Worm (Caenorhabditis elegans) whole organism, L4 larva: ENCODE results near the gene acn-1.

Experiments
- D1046.2 ChIP-seq: fragments of 200-800 bp; sonication (Bioruptor generic); IDR thresholded peaks from 2 replicates; pipeline ENCODE4 v1.3.6; 2022; ENCODE audit warnings: missing genetic modification characterization, missing compliant biosample characterization
- F26F4.8 ChIP-seq: fragments of 200-800 bp; sonication (Bioruptor generic); conservative IDR thresholded peaks from 2 replicates; pipeline ENCODE4 v1.3.6; 2022; ENCODE audit warnings: missing genetic modification characterization, missing compliant biosample characterization
- F49E8.2 ChIP-seq: sonication (generic microtip); optimal IDR thresholded peaks from 2 replicates; lab custom pipeline; 2016; ENCODE audit warnings: missing compliant biosample characterization, mild to moderate bottlenecking, missing genetic modification characterization, borderline replicate concordance
- R02D3.7 ChIP-seq: fragments of 150-350 bp; sonication (generic microtip); optimal IDR thresholded peaks from 3 replicates; lab custom pipeline; 2014; ENCODE audit warnings: missing biosample characterization, missing genetic modification characterization
- T20F7.1 ChIP-seq: fragments of 200-800 bp; sonication (Bioruptor generic); optimal IDR thresholded peaks from 2 replicates; lab custom pipeline; 2018; ENCODE audit warnings: mild to moderate bottlenecking, missing genetic modification characterization, missing compliant biosample characterization
- ZK337.2 ChIP-seq: fragments of 200-800 bp; sonication (Bioruptor generic); IDR thresholded peaks from 2 replicates; pipeline ENCODE4 v1.3.6; 2022; ENCODE audit warnings: missing genetic modification reagents, missing genetic modification characterization, missing compliant biosample characterization
- ZK546.5 ChIP-seq, 2 experiments: sonication (generic microtip); optimal IDR thresholded peaks; 2 replicates each; lab custom pipeline; 2017; ENCODE audit warnings: missing biosample characterization in 2 of 2, missing genetic modification characterization in 2 of 2
- aha-1 ChIP-seq: fragments of 150-350 bp; peaks from one replicate; lab custom pipeline; 2014; ENCODE audit warnings: missing biosample characterization, missing genetic modification characterization
- arid-1 ChIP-seq: fragments of 200-800 bp; sonication (Bioruptor generic); conservative IDR thresholded peaks from 2 replicates; pipeline ENCODE4 v1.3.6; 2022; ENCODE audit warnings: missing genetic modification reagents, missing genetic modification characterization, missing compliant biosample characterization
- attf-4 ChIP-seq: sonication (generic microtip); optimal IDR thresholded peaks from 3 replicates; lab custom pipeline; 2017; ENCODE audit warnings: missing biosample characterization, missing genetic modification characterization
- ceh-44 ChIP-seq: fragments of 200-800 bp; sonication (Bioruptor generic); IDR thresholded peaks from 2 replicates; pipeline ENCODE4 v1.3.6; 2022; ENCODE audit warnings: missing genetic modification reagents, missing genetic modification characterization, missing compliant biosample characterization
- ceh-62 ChIP-seq: sonication (generic microtip); optimal IDR thresholded peaks from 2 replicates; lab custom pipeline; 2017; ENCODE audit warnings: missing biosample characterization, missing genetic modification characterization
- ceh-82 ChIP-seq: sonication (generic microtip); optimal IDR thresholded peaks from 2 replicates; lab custom pipeline; 2017; ENCODE audit warnings: missing biosample characterization, missing genetic modification characterization
- ctbp-1 ChIP-seq: fragments of 200-800 bp; sonication (Bioruptor generic); IDR thresholded peaks from 2 replicates; pipeline ENCODE4 v1.3.6; 2022; ENCODE audit warnings: missing genetic modification reagents, missing genetic modification characterization, missing compliant biosample characterization
- daf-8 ChIP-seq: fragments of 200-800 bp; sonication (Bioruptor generic); IDR thresholded peaks from 2 replicates; pipeline ENCODE4 v1.3.6; 2022; ENCODE audit warnings: missing genetic modification characterization, missing compliant biosample characterization
- dmd-8 ChIP-seq: fragments of 200-800 bp; sonication (Bioruptor generic); IDR thresholded peaks from 2 replicates; pipeline ENCODE4 v1.3.6; 2022; ENCODE audit warnings: missing genetic modification characterization, missing compliant biosample characterization
- duxl-1 ChIP-seq: sonication (generic microtip); optimal IDR thresholded peaks from 2 replicates; lab custom pipeline; 2016; ENCODE audit warnings: mild to moderate bottlenecking, missing genetic modification characterization, moderate library complexity, missing compliant biosample characterization; ENCODE audit not compliant: poor library complexity
- egl-43 ChIP-seq: fragments of 200-800 bp; sonication (Bioruptor generic); IDR thresholded peaks from 2 replicates; pipeline ENCODE4 v1.3.6; 2022; ENCODE audit warnings: missing genetic modification reagents, missing genetic modification characterization, missing compliant biosample characterization
- fkh-10 ChIP-seq: fragments of 150-350 bp; optimal IDR thresholded peaks from 2 replicates; lab custom pipeline; 2014; ENCODE audit warnings: missing biosample characterization, missing genetic modification reagents, missing genetic modification characterization
- fos-1 ChIP-seq: fragments of 150-350 bp; optimal IDR thresholded peaks from 2 replicates; lab custom pipeline; 2014; ENCODE audit warnings: missing biosample characterization, missing genetic modification characterization
- hif-1 ChIP-seq, 2 experiments: sonication (generic microtip); optimal IDR thresholded peaks; 2 replicates each; lab custom pipeline; 2016 to 2017; ENCODE audit warnings: missing compliant biosample characterization in 2 of 2, missing genetic modification characterization in 2 of 2, missing genetic modification reagents in 2 of 2, missing genotype in 2 of 2, mild to moderate bottlenecking in 1 of 2
- hlh-30 ChIP-seq: sonication (generic microtip); optimal IDR thresholded peaks from 2 replicates; lab custom pipeline; 2017; ENCODE audit warnings: antibody characterized with exemption, mild to moderate bottlenecking, missing genetic modification characterization, missing compliant biosample characterization; ENCODE audit not compliant: insufficient read depth
- hmg-1.1 ChIP-seq: fragments of 200-800 bp; sonication (Bioruptor generic); IDR thresholded peaks from 2 replicates; pipeline ENCODE4 v1.3.6; 2022; ENCODE audit warnings: missing genetic modification reagents, missing genetic modification characterization, missing compliant biosample characterization
- lim-7 ChIP-seq: fragments of 200-800 bp; sonication (Bioruptor generic); IDR thresholded peaks from 2 replicates; pipeline ENCODE4 v1.3.6; 2022; ENCODE audit warnings: missing genetic modification characterization, missing compliant biosample characterization
- lin-13 ChIP-seq: fragments of 150-350 bp; optimal IDR thresholded peaks from 2 replicates; lab custom pipeline; 2014; ENCODE audit warnings: missing biosample characterization, missing genetic modification reagents, missing genetic modification characterization
- lsy-2 ChIP-seq, 2 experiments: fragments of 150-350 bp in 1 of 2; sonication (generic microtip) in 1 of 2; optimal IDR thresholded peaks; 2 replicates each; lab custom pipeline; 2014 to 2017; ENCODE audit warnings: missing biosample characterization in 2 of 2, missing genetic modification characterization in 2 of 2
- madf-5 ChIP-seq, 2 experiments: fragments of 200-800 bp; sonication (Bioruptor generic); IDR thresholded peaks; 2 replicates each; pipeline ENCODE4 v1.3.6; 2022; ENCODE audit warnings: missing compliant biosample characterization in 2 of 2, missing genetic modification characterization in 2 of 2
- madf-9 ChIP-seq: fragments of 200-800 bp; sonication (Bioruptor generic); conservative IDR thresholded peaks from 2 replicates; pipeline ENCODE4 v1.3.6; 2022; ENCODE audit warnings: missing genetic modification reagents, missing genetic modification characterization, missing compliant biosample characterization
- mes-2 ChIP-seq: sonication (generic microtip); optimal IDR thresholded peaks from 2 replicates; lab custom pipeline; 2016; ENCODE audit warnings: missing genotype, mild to moderate bottlenecking, missing genetic modification characterization, missing compliant biosample characterization; ENCODE audit not compliant: poor library complexity, severe bottlenecking
- nhr-10 ChIP-seq: fragments of 150-350 bp; optimal IDR thresholded peaks from 2 replicates; lab custom pipeline; 2014; ENCODE audit warnings: missing biosample characterization, missing genetic modification characterization
- nhr-102 ChIP-seq: sonication (generic microtip); optimal IDR thresholded peaks from 2 replicates; lab custom pipeline; 2016; ENCODE audit warnings: mild to moderate bottlenecking, missing genetic modification characterization, moderate library complexity, missing compliant biosample characterization
- nhr-111 ChIP-seq: fragments of 200-800 bp; sonication (Bioruptor generic); optimal IDR thresholded peaks from 2 replicates; lab custom pipeline; 2018; ENCODE audit warnings: mild to moderate bottlenecking, missing genetic modification characterization, missing compliant biosample characterization
- nhr-28 ChIP-seq: fragments of 150-350 bp; optimal IDR thresholded peaks from 2 replicates; lab custom pipeline; 2014; ENCODE audit warnings: missing biosample characterization, missing genetic modification characterization
- nhr-48 ChIP-seq: sonication (generic microtip); optimal IDR thresholded peaks from 2 replicates; lab custom pipeline; 2016; ENCODE audit warnings: mild to moderate bottlenecking, missing genetic modification characterization, missing compliant biosample characterization
- pqm-1 ChIP-seq: sonication (generic microtip); optimal IDR thresholded peaks from 2 replicates; lab custom pipeline; 2017; ENCODE audit warnings: missing biosample characterization, missing genetic modification characterization
- saeg-2 ChIP-seq: fragments of 200-800 bp; sonication (Bioruptor generic); IDR thresholded peaks from 2 replicates; pipeline ENCODE4 v1.3.6; 2022; ENCODE audit warnings: missing genetic modification reagents, missing genetic modification characterization, missing compliant biosample characterization
- snpc-1.2 ChIP-seq: fragments of 200-800 bp; sonication (Bioruptor generic); IDR thresholded peaks from 2 replicates; pipeline ENCODE4 v1.3.6; 2022; ENCODE audit warnings: missing genetic modification reagents, missing genetic modification characterization, missing compliant biosample characterization
- snpc-4 ChIP-seq: fragments of 150-350 bp; optimal IDR thresholded peaks from 2 replicates; lab custom pipeline; 2014; ENCODE audit warnings: missing biosample characterization, missing genetic modification characterization
- tra-1 ChIP-seq: fragments of 200-800 bp; sonication (Bioruptor generic); IDR thresholded peaks from 2 replicates; pipeline ENCODE4 v1.3.6; 2022; ENCODE audit warnings: missing genetic modification reagents, missing genetic modification characterization, missing compliant biosample characterization
- unc-62 ChIP-seq, 3 experiments: fragments of 150-350 bp in 1 of 3; sonication (generic microtip); optimal IDR thresholded peaks in 2 of 3; peaks in 1 of 3; 1 replicate in 1 of 3; 2 replicates in 2 of 3; lab custom pipeline; 2014 to 2017; ENCODE audit warnings: missing biosample characterization in 3 of 3, missing genetic modification characterization in 3 of 3, missing genetic modification reagents in 3 of 3, missing genotype in 1 of 3
- zag-1 ChIP-seq: fragments of 150-350 bp; optimal IDR thresholded peaks from 2 replicates; lab custom pipeline; 2014; ENCODE audit warnings: missing biosample characterization, missing genetic modification characterization
- zip-11 ChIP-seq: fragments of 200-800 bp; sonication (Bioruptor generic); IDR thresholded peaks from 2 replicates; pipeline ENCODE4 v1.3.6; 2022; ENCODE audit warnings: missing genetic modification characterization, missing compliant biosample characterization
- zip-2 ChIP-seq: fragments of 150-350 bp; optimal IDR thresholded peaks from 2 replicates; lab custom pipeline; 2014; ENCODE audit warnings: missing biosample characterization, missing genetic modification characterization
- ztf-11 ChIP-seq: fragments of 150-350 bp; optimal IDR thresholded peaks from 2 replicates; lab custom pipeline; 2014; ENCODE audit warnings: missing biosample characterization, missing genetic modification characterization

The acn-1 gene

DNA sequence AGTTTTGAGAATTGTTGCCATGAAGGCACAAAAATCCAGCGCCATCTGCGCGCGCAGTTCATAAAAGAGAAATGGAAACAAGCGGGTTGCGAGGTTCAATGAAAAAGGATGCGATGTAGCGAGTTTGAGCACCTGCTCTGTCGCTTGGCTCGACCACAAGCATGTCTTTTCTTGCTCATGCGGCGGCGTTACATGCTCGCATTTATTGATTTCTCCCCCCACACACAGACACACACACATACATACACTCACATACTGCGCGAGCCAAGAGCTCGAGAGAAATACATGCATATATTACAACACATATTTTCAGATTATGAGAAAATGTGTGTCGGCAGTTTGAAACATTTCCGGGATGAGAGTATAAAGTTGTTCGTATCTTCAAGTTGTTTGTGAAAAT lies 24.9 kb upstream of the acn-1 start (continued):
- no peak for TF ChIP-seq R02D3.7
- TF ChIP-seq attf-4 (tag; lab: Kevin White, UChicago) = no peak
- 0 out of 2 replicates have a peak, but pooled peaks have one; percentile 13 for TF ChIP-seq ctbp-1 (GFP tag; lab: Robert Waterston, UW)
- TF ChIP-seq dmd-8 (GFP tag; lab: Robert Waterston, UW) = no peak
- TF ChIP-seq nhr-102 (tag; lab: Kevin White, UChicago) = no peak
- no peak for TF ChIP-seq ceh-62 (tag; lab: Kevin White, UChicago)
- TF ChIP-seq snpc-4 (tag; lab: Kevin White, UChicago) = no peak
- no peak for TF ChIP-seq D1046.2 (GFP tag; lab: Robert Waterston, UW)
- TF ChIP-seq snpc-1.2 (GFP tag; lab: Robert Waterston, UW) = no peak
- TF ChIP-seq pqm-1 (tag; lab: Kevin White, UChicago) = no peak
- no peak for TF ChIP-seq ceh-82 (tag; lab: Kevin White, UChicago)
- TF ChIP-seq duxl-1 (tag; lab: Kevin White, UChicago) = no peak
- peak; percentile 47; the same call in 1 of the 2 replicates for TF ChIP-seq hmg-1.1 (GFP tag; lab: Robert Waterston, UW)

DNA sequence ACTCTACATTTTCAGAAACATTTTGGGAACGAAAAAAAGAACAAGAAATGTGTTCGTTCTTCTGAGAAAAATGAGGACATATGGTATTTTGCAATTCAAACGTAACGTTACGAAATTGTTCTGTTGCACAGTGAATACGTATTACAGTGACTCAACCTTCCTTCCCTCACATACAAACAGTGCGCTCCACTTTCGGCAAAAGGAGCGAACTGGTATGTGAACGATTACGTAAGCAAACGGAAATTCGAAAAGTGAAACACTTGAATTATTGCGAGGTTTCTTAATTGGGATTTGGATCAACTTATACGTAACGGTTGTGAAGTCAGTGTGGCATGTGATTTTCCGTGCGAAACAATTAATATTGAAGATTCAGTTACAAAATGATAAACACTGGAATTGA lies 23.9 kb upstream of the acn-1 start:
- TF ChIP-seq mes-2 (tag; lab: Kevin White, UChicago) (peak; percentile 12), ceh-82 (tag; lab: Kevin White, UChicago) (no peak), unc-62 (GFP tag; optimal IDR thresholded peaks at IDR 0.05 in 1 of 2; lab: Kevin White, UChicago) (peak in 1 of 2 experiments; percentile 73), unc-62 (tag; optimal IDR thresholded peaks at IDR 0.05; lab: Kevin White, UChicago) (no peak), tra-1 (GFP tag; lab: Robert Waterston, UW) (0 out of 2 replicates have a peak, but pooled peaks have one; percentile 7)

DNA sequence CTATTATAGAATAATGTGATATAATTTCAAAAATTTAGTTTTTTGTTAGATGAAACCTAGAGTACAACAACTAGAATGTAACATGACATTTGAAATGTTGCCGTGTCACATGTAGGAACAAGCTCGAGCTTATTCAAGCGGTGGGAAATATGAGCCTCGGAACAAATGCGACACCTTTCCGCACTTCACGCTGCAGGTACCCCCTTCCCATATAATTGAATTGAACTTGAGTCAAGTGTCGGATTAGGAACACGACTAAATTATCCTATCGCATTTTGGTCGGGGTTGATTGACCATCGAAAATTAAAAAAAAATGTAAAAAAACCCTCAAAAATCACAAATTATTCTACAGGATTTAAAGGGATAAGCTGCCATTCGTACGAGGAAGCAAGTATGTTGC lies 23.3 kb upstream of the acn-1 start:
- TF ChIP-seq madf-5 (GFP tag; IDR thresholded peaks at IDR 0.05; lab: Robert Waterston, UW) = no peak
- peak; percentile 49 for TF ChIP-seq hlh-30
- TF ChIP-seq lsy-2 (tag; optimal IDR thresholded peaks at IDR 0.05; lab: Kevin White, UChicago) = no peak
- TF ChIP-seq aha-1 (tag; lab: Kevin White, UChicago) = peak; percentile 75
- TF ChIP-seq ZK337.2 (GFP tag; lab: Robert Waterston, UW) = no peak

DNA sequence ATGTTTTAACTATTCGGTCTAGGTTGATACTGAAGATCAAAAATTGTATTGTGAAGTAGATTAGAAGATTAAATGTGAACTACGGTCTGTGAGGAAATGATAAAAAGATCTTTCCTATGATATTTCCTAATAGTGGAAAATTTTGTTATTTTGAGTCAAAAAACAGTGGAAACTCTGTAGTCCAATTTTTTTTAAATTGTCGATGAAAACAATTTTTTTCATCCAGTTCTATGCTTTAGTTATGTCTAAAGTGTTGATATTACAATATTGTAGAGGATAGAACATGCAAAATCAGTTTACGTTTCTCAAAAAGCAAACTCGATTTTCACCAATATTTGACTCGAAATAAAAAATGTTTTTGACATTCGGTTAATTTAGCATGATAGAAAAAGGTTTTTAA lies 22.8 kb upstream of the acn-1 start:
- TF ChIP-seq aha-1 (tag; lab: Kevin White, UChicago) = peak; percentile 92
- peak; percentile 6 for TF ChIP-seq T20F7.1
- no peak for TF ChIP-seq lin-13

DNA sequence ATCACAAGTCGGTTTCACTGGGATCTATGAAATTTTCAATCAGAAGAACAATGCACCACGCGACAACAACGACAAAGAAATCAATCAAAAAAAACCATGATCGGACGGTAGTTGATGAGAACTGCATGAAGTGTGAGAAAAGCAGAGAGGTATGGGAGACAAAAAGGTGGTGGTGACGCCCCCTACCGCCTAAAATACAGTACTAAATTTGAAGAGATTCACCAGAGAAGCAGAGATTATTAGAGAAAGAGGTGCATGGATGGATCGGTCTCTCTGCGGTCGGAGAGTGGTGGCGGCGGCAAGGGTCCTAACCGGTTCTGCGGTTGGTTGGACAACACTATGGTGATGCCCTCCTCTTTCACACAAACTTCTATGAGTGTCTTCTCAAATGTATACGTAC lies 22.4 kb upstream of the acn-1 start:
- TF ChIP-seq fos-1 (no peak), madf-5 (GFP tag; IDR thresholded peaks at IDR 0.05; lab: Robert Waterston, UW) (no peak), ztf-11 (no peak), daf-8 (GFP tag; lab: Robert Waterston, UW) (no peak), ceh-44 (GFP tag; lab: Robert Waterston, UW) (no peak), F26F4.8 (GFP tag; lab: Robert Waterston, UW) (no peak), egl-43 (GFP tag; lab: Robert Waterston, UW) (peak; percentile 65; the same call in 1 of the 2 replicates), zag-1 (tag; lab: Kevin White, UChicago) (no peak), hif-1 (tag; optimal IDR thresholded peaks at IDR 0.05; lab: Kevin White, UChicago) (peak in 1 of 2 experiments; percentile 11), madf-9 (no peak), nhr-111 (GFP tag; lab: Kevin White, UChicago) (no peak), nhr-48 (peak; percentile 60), fkh-10 (GFP tag; lab: Kevin White, UChicago) (no peak), nhr-28 (peak; percentile 64), nhr-10 (tag; lab: Kevin White, UChicago) (no peak), ceh-82 (tag; lab: Kevin White, UChicago) (no peak), zip-11 (GFP tag; lab: Robert Waterston, UW) (no peak), lim-7 (GFP tag; lab: Robert Waterston, UW) (no peak), F49E8.2 (tag; lab: Kevin White, UChicago) (no peak), saeg-2 (GFP tag; lab: Robert Waterston, UW) (no peak), snpc-4 (tag; lab: Kevin White, UChicago) (no peak), zip-2 (tag; lab: Kevin White, UChicago) (no peak), ZK546.5 (tag; optimal IDR thresholded peaks at IDR 0.05; lab: Kevin White, UChicago) (no peak), hlh-30 (peak; percentile 85), arid-1 (GFP tag; lab: Robert Waterston, UW) (no peak)
